Worm (Caenorhabditis elegans) whole organism, L4 larva: ENCODE results near the gene T21B10.3.

Source experiments
- aha-1 ChIP-seq: fragments of 150-350 bp; peaks from one replicate; lab custom pipeline; 2014; ENCODE audit warnings: missing biosample characterization, missing genetic modification characterization
- hlh-11 ChIP-seq: fragments of 200-800 bp; sonication (Bioruptor generic); optimal IDR thresholded peaks from 2 replicates; lab custom pipeline; 2018; ENCODE audit warnings: mild to moderate bottlenecking, missing genetic modification characterization, missing compliant biosample characterization
- nhr-102 ChIP-seq: sonication (generic microtip); optimal IDR thresholded peaks from 2 replicates; lab custom pipeline; 2016; ENCODE audit warnings: mild to moderate bottlenecking, missing genetic modification characterization, moderate library complexity, missing compliant biosample characterization

The T21B10.3 gene

DNA sequence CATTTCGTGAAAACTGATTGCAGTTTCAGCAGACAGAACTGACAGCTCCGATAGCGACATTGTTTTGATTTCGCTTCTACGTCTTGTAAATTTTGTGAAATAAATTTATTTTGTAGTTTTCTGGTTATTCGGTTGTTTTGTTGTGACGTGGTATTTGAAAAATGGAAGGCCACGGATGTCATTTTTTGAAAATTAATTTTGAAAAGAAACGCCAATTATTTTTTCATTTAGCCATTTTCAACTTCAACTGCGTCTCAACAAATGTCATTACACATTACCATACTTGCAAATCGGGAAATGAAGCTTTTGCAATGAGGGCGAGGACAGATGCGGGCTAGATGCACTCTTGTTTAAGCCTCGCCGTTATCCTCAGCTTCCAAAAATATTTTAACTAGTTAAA, 53.8 kb downstream of the T21B10.3 start, which contains the start of gene C18E9.8:
TSS of gene C18E9.8 (minus strand) at position 101 of the 400 bp plus-strand sequence.
- TF ChIP-seq aha-1 (tag; lab: Kevin White, UChicago) (peak; percentile 79), hlh-11 (tag; lab: Kevin White, UChicago) (no peak), nhr-102 (tag; lab: Kevin White, UChicago) (peak; percentile 21)
- TF ChIP-seq, all 104 proteins: peak for 2
